Worm (Caenorhabditis elegans): Measurements from ENCODE around the gene D1005.2.

ce11 chrX:1502914-1503313 is 44.1 kb downstream of the D1005.2 start:
- no peak for TF ChIP-seq ces-1 (GFP tag; optimal IDR thresholded peaks at IDR 0.05)
- no peak for TF ChIP-seq snpc-4 (tag; optimal IDR thresholded peaks at IDR 0.05)
- TF ChIP-seq ztf-11 (tag; optimal IDR thresholded peaks at IDR 0.05), result no peak
- TF ChIP-seq mep-1 (tag; optimal IDR thresholded peaks at IDR 0.05), result no peak
- no peak for TF ChIP-seq cnd-1 (tag; optimal IDR thresholded peaks at IDR 0.05)
- TF ChIP-seq unc-62 (GFP tag; optimal IDR thresholded peaks at IDR 0.05), result no peak
- no peak for TF ChIP-seq lin-13 (tag; optimal IDR thresholded peaks at IDR 0.05)
- no peak for TF ChIP-seq unc-39 (tag; optimal IDR thresholded peaks at IDR 0.05)
- TF ChIP-seq bed-3 (GFP tag; optimal IDR thresholded peaks at IDR 0.05), result no peak
- TF ChIP-seq mls-2 (tag; optimal IDR thresholded peaks at IDR 0.05), result no peak
- no peak for TF ChIP-seq nhr-12 (tag; optimal IDR thresholded peaks at IDR 0.05)
- no peak for TF ChIP-seq zip-8 (tag; optimal IDR thresholded peaks at IDR 0.05)
- no peak for TF ChIP-seq elt-1 (tag; optimal IDR thresholded peaks at IDR 0.05; ENCODE audit: borderline replicate concordance, insufficient read depth)
- TF ChIP-seq unc-120 (tag; optimal IDR thresholded peaks at IDR 0.05; ENCODE audit: poor library complexity, severe bottlenecking), result no peak
